Worm (Caenorhabditis elegans): Measurements from ENCODE around the gene T11F8.12.

The T11F8.12 gene

ce11 chrIV:5519044-5519443, 36.9 kb upstream of the T11F8.12 start:
- TF ChIP-seq mab-5 (tag; optimal IDR thresholded peaks at IDR 0.05): peak; percentile 76
- no peak for TF ChIP-seq dmd-4 (tag; optimal IDR thresholded peaks at IDR 0.05)
- no peak for TF ChIP-seq ztf-11 (tag; optimal IDR thresholded peaks at IDR 0.05)
- TF ChIP-seq nhr-21 (tag; optimal IDR thresholded peaks at IDR 0.05): no peak
- TF ChIP-seq unc-55 (GFP tag; optimal IDR thresholded peaks at IDR 0.05): peak; percentile 93
- TF ChIP-seq fos-1 (tag; optimal IDR thresholded peaks at IDR 0.05): no peak
- TF ChIP-seq snpc-4 (tag; optimal IDR thresholded peaks at IDR 0.05): no peak
- TF ChIP-seq nhr-11 (tag; optimal IDR thresholded peaks at IDR 0.05): no peak

- no peak for TF ChIP-seq mbf-1 (tag; optimal IDR thresholded peaks at IDR 0.05)
- no peak for TF ChIP-seq ama-1 (optimal IDR thresholded peaks at IDR 0.05)
- no peak for TF ChIP-seq elt-3 (tag; optimal IDR thresholded peaks at IDR 0.05)
- no peak for TF ChIP-seq nhr-129 (tag; optimal IDR thresholded peaks at IDR 0.05)
- TF ChIP-seq elt-1 (tag; optimal IDR thresholded peaks at IDR 0.05): no peak
- TF ChIP-seq peb-1 (tag; optimal IDR thresholded peaks at IDR 0.05): no peak
- TF ChIP-seq lin-11 (tag; optimal IDR thresholded peaks at IDR 0.05): no peak
- no peak for TF ChIP-seq skn-1 (tag; optimal IDR thresholded peaks at IDR 0.05)
- TF ChIP-seq mdl-1 (tag; optimal IDR thresholded peaks at IDR 0.05): no peak
- no peak for TF ChIP-seq lin-39 (tag; optimal IDR thresholded peaks at IDR 0.05)
- TF ChIP-seq gmeb-1 (tag; optimal IDR thresholded peaks at IDR 0.05): no peak
- TF ChIP-seq ceh-16 (tag; optimal IDR thresholded peaks at IDR 0.05): no peak
- TF ChIP-seq ztf-4 (tag; optimal IDR thresholded peaks at IDR 0.05): no peak
These were observed 32.7 kb upstream of the T11F8.12 start for ce11 chrIV:5514789-5515188.

- no peak for TF ChIP-seq skn-1 (tag; optimal IDR thresholded peaks at IDR 0.05)
- TF ChIP-seq C34F6.9 (tag; optimal IDR thresholded peaks at IDR 0.05): peak; percentile 4
These were observed 25.6 kb upstream of the T11F8.12 start for ce11 chrIV:5507754-5508153.

- TF ChIP-seq mab-5 (tag; optimal IDR thresholded peaks at IDR 0.05) (peak; percentile 71), elt-1 (tag; optimal IDR thresholded peaks at IDR 0.05) (peak; percentile 20), lin-11 (tag; optimal IDR thresholded peaks at IDR 0.05) (no peak), sma-9 (GFP tag; optimal IDR thresholded peaks at IDR 0.05) (peak; percentile 7), sma-9 (tag; optimal IDR thresholded peaks at IDR 0.05) (no peak), zag-1 (tag; optimal IDR thresholded peaks at IDR 0.05) (peak; percentile 12), nhr-129 (tag; optimal IDR thresholded peaks at IDR 0.05) (no peak)
These were observed 24.5 kb upstream of the T11F8.12 start for ce11 chrIV:5506642-5507041.

ce11 chrIV:5502610-5503009, 20.5 kb upstream of the T11F8.12 start:
- no peak for TF ChIP-seq sma-9 (GFP tag; optimal IDR thresholded peaks at IDR 0.05)
- TF ChIP-seq sma-9 (tag; optimal IDR thresholded peaks at IDR 0.05): no peak
- no peak for TF ChIP-seq nhr-25 (tag; optimal IDR thresholded peaks at IDR 0.05)
- TF ChIP-seq nhr-23 (tag; optimal IDR thresholded peaks at IDR 0.05): no peak
- no peak for TF ChIP-seq nhr-10 (tag; optimal IDR thresholded peaks at IDR 0.05)
- no peak for TF ChIP-seq mab-5 (tag; optimal IDR thresholded peaks at IDR 0.05)
- TF ChIP-seq egl-27 (tag; optimal IDR thresholded peaks at IDR 0.05): no peak
- no peak for TF ChIP-seq blmp-1 (tag; optimal IDR thresholded peaks at IDR 0.05; ENCODE audit: insufficient read depth)
- no peak for TF ChIP-seq nhr-11 (tag; optimal IDR thresholded peaks at IDR 0.05)
- TF ChIP-seq nhr-6 (tag; optimal IDR thresholded peaks at IDR 0.05): no peak

ce11 chrIV:5501414-5501813, 19.3 kb upstream of the T11F8.12 start:
- no peak for TF ChIP-seq skn-1 (tag; optimal IDR thresholded peaks at IDR 0.05)
- no peak for TF ChIP-seq nhr-129 (tag; optimal IDR thresholded peaks at IDR 0.05)
- TF ChIP-seq lin-11 (tag; optimal IDR thresholded peaks at IDR 0.05): no peak
- no peak for TF ChIP-seq ceh-82 (tag; optimal IDR thresholded peaks at IDR 0.05)
- TF ChIP-seq unc-55 (GFP tag; optimal IDR thresholded peaks at IDR 0.05): no peak
- no peak for TF ChIP-seq dmd-4 (tag; optimal IDR thresholded peaks at IDR 0.05)
- no peak for TF ChIP-seq mbf-1 (tag; optimal IDR thresholded peaks at IDR 0.05)
- TF ChIP-seq R02D3.7 (tag; optimal IDR thresholded peaks at IDR 0.05): no peak
- no peak for TF ChIP-seq sma-3 (GFP tag; optimal IDR thresholded peaks at IDR 0.05)
- TF ChIP-seq nhr-11 (tag; optimal IDR thresholded peaks at IDR 0.05): no peak
- no peak for TF ChIP-seq unc-62 (GFP tag; optimal IDR thresholded peaks at IDR 0.05)
- TF ChIP-seq nhr-237 (tag; optimal IDR thresholded peaks at IDR 0.05): no peak
- TF ChIP-seq sem-4 (tag; optimal IDR thresholded peaks at IDR 0.05): no peak
- TF ChIP-seq fos-1 (tag; optimal IDR thresholded peaks at IDR 0.05): no peak
- no peak for TF ChIP-seq elt-3 (tag; optimal IDR thresholded peaks at IDR 0.05)
- no peak for TF ChIP-seq mdl-1 (tag; optimal IDR thresholded peaks at IDR 0.05)
- no peak for TF ChIP-seq nhr-10 (tag; optimal IDR thresholded peaks at IDR 0.05)

Data from whole organism, L2 larva.